Worm (Caenorhabditis elegans) whole organism, L3 larva: ENCODE data around the gene gcn-1.

ENCODE experiments used
- R02D3.7 ChIP-seq: fragments of 150-350 bp; optimal IDR thresholded peaks from 2 replicates; lab custom pipeline; 2014; ENCODE audit warnings: missing biosample characterization, missing genetic modification characterization
- ZK546.5 ChIP-seq: sonication (generic microtip); optimal IDR thresholded peaks from 2 replicates; lab custom pipeline; 2017; ENCODE audit warnings: missing biosample characterization, missing genetic modification characterization
- aly-2 ChIP-seq: fragments of 150-350 bp; optimal IDR thresholded peaks from 2 replicates; lab custom pipeline; 2014; ENCODE audit warnings: missing biosample characterization, missing genetic modification characterization
- ama-1 ChIP-seq: fragments of 150-350 bp; optimal IDR thresholded peaks from 2 replicates; lab custom pipeline; 2018
- ceh-16 ChIP-seq: sonication (generic microtip); optimal IDR thresholded peaks from 2 replicates; lab custom pipeline; 2017; ENCODE audit warnings: missing biosample characterization, missing genetic modification characterization
- ceh-28 ChIP-seq: fragments of 150-350 bp; optimal IDR thresholded peaks from 2 replicates; lab custom pipeline; 2014; ENCODE audit warnings: missing biosample characterization, missing genetic modification reagents, missing genetic modification characterization
- ceh-9 ChIP-seq: sonication (generic microtip); optimal IDR thresholded peaks from 2 replicates; lab custom pipeline; 2018; ENCODE audit warnings: missing biosample characterization, missing genetic modification characterization
- egl-27 ChIP-seq: sonication (generic microtip); optimal IDR thresholded peaks from 4 replicates; lab custom pipeline; 2017; ENCODE audit warnings: missing biosample characterization, missing genetic modification reagents, missing genetic modification characterization
- egl-5 ChIP-seq: fragments of 150-350 bp; optimal IDR thresholded peaks from 2 replicates; lab custom pipeline; 2017; ENCODE audit warnings: missing biosample characterization, missing genetic modification reagents, missing genetic modification characterization, inconsistent platforms
- elt-2 ChIP-seq: sonication (generic microtip); optimal IDR thresholded peaks from 2 replicates; lab custom pipeline; 2016; ENCODE audit warnings: missing genetic modification reagents, mild to moderate bottlenecking, missing genetic modification characterization, missing compliant biosample characterization
- elt-3 ChIP-seq, 3 experiments: fragments of 150-350 bp in 1 of 3; sonication (generic microtip) in 2 of 3; optimal IDR thresholded peaks; 2 replicates in 2 of 3; 4 replicates in 1 of 3; lab custom pipeline; 2014 to 2017; ENCODE audit warnings: missing biosample characterization in 3 of 3, missing genetic modification characterization in 3 of 3
- eor-1 ChIP-seq, 2 experiments: fragments of 150-350 bp; optimal IDR thresholded peaks; 2 replicates each; lab custom pipeline; 2014 to 2018; ENCODE audit warnings: missing biosample characterization in 2 of 2, missing genetic modification characterization in 2 of 2
- fkh-10 ChIP-seq: sonication (generic microtip); optimal IDR thresholded peaks from 2 replicates; lab custom pipeline; 2017; ENCODE audit warnings: missing biosample characterization, missing genetic modification reagents, missing genetic modification characterization
- fkh-2 ChIP-seq: fragments of 150-350 bp; optimal IDR thresholded peaks from 2 replicates; lab custom pipeline; 2014; ENCODE audit warnings: missing biosample characterization, missing genetic modification reagents, missing genetic modification characterization
- hmg-11 ChIP-seq: sonication (generic microtip); optimal IDR thresholded peaks from 2 replicates; lab custom pipeline; 2016; ENCODE audit warnings: missing genetic modification characterization, missing compliant biosample characterization
- jun-1 ChIP-seq: fragments of 150-350 bp; optimal IDR thresholded peaks from 2 replicates; lab custom pipeline; 2014; ENCODE audit warnings: missing biosample characterization, missing genetic modification reagents, missing genetic modification characterization
- lin-15B ChIP-seq: fragments of 150-350 bp; optimal IDR thresholded peaks from 2 replicates; lab custom pipeline; 2014; ENCODE audit warnings: missing biosample characterization, missing genetic modification characterization
- lin-39 ChIP-seq: fragments of 150-350 bp; optimal IDR thresholded peaks from 2 replicates; lab custom pipeline; 2018; ENCODE audit warnings: missing biosample characterization, missing genetic modification reagents, missing genetic modification characterization
- lsy-12 ChIP-seq: sonication (generic microtip); optimal IDR thresholded peaks from 2 replicates; lab custom pipeline; 2016; ENCODE audit warnings: mild to moderate bottlenecking, missing genetic modification characterization, missing compliant biosample characterization
- mml-1 ChIP-seq: fragments of 150-350 bp; sonication (generic microtip); optimal IDR thresholded peaks from 3 replicates; lab custom pipeline; 2014; ENCODE audit warnings: missing biosample characterization, missing genetic modification characterization
- nfya-1 ChIP-seq: sonication (generic microtip); optimal IDR thresholded peaks from 2 replicates; lab custom pipeline; 2017; ENCODE audit warnings: missing genetic modification characterization, mild to moderate bottlenecking, missing compliant biosample characterization, antibody characterized with exemption, moderate library complexity; ENCODE audit not compliant: insufficient read depth
- nhr-11 ChIP-seq: fragments of 150-350 bp; optimal IDR thresholded peaks from 2 replicates; lab custom pipeline; 2014; ENCODE audit warnings: missing biosample characterization, missing genetic modification characterization
- nhr-23 ChIP-seq: fragments of 150-350 bp; optimal IDR thresholded peaks from 2 replicates; lab custom pipeline; 2014; ENCODE audit warnings: missing biosample characterization, missing genetic modification reagents, missing genetic modification characterization
- nhr-25 ChIP-seq: sonication (generic microtip); optimal IDR thresholded peaks from 2 replicates; lab custom pipeline; 2017; ENCODE audit warnings: missing biosample characterization, missing genetic modification characterization
- nhr-28 ChIP-seq: fragments of 150-350 bp; optimal IDR thresholded peaks from 2 replicates; lab custom pipeline; 2014; ENCODE audit warnings: missing biosample characterization, missing genetic modification characterization
- nhr-43 ChIP-seq: sonication (generic microtip); optimal IDR thresholded peaks from 2 replicates; lab custom pipeline; 2016; ENCODE audit warnings: mild to moderate bottlenecking, missing genetic modification characterization, missing compliant biosample characterization; ENCODE audit not compliant: poor library complexity, severe bottlenecking
- nhr-67 ChIP-seq: fragments of 150-350 bp; optimal IDR thresholded peaks from 2 replicates; lab custom pipeline; 2014; ENCODE audit warnings: missing biosample characterization, missing genetic modification characterization
- nhr-76 ChIP-seq: fragments of 150-350 bp; sonication (generic microtip); optimal IDR thresholded peaks from 5 replicates; lab custom pipeline; 2014; ENCODE audit warnings: missing biosample characterization, missing genetic modification characterization
- nhr-77 ChIP-seq: fragments of 150-350 bp; optimal IDR thresholded peaks from 2 replicates; lab custom pipeline; 2014; ENCODE audit warnings: missing biosample characterization, missing genetic modification characterization
- pha-4 ChIP-seq: fragments of 150-350 bp; optimal IDR thresholded peaks from 2 replicates; lab custom pipeline; 2014; ENCODE audit warnings: missing biosample characterization, missing genetic modification reagents, missing genetic modification characterization
- pqm-1 ChIP-seq: fragments of 150-350 bp; optimal IDR thresholded peaks from 2 replicates; lab custom pipeline; 2017; ENCODE audit warnings: missing biosample characterization, missing genetic modification characterization, inconsistent platforms
- sea-2 ChIP-seq: fragments of 150-350 bp; sonication (generic microtip); optimal IDR thresholded peaks from 4 replicates; lab custom pipeline; 2014; ENCODE audit warnings: missing biosample characterization, missing genetic modification reagents, missing genetic modification characterization
- skn-1 ChIP-seq: fragments of 150-350 bp; optimal IDR thresholded peaks from 2 replicates; lab custom pipeline; 2014; ENCODE audit warnings: missing biosample characterization, missing genetic modification characterization
- snpc-4 ChIP-seq: fragments of 150-350 bp; optimal IDR thresholded peaks from 2 replicates; lab custom pipeline; 2014; ENCODE audit warnings: missing biosample characterization, missing genetic modification characterization
- unc-62 ChIP-seq: fragments of 150-350 bp; sonication (generic microtip); optimal IDR thresholded peaks from 4 replicates; lab custom pipeline; 2014; ENCODE audit warnings: missing biosample characterization, missing genetic modification reagents, missing genetic modification characterization
- zag-1 ChIP-seq: fragments of 150-350 bp; optimal IDR thresholded peaks from 2 replicates; lab custom pipeline; 2014; ENCODE audit warnings: missing biosample characterization, missing genetic modification characterization
- ztf-11 ChIP-seq: fragments of 150-350 bp; optimal IDR thresholded peaks from 2 replicates; lab custom pipeline; 2014; ENCODE audit warnings: missing biosample characterization, missing genetic modification characterization
- ztf-4 ChIP-seq: fragments of 150-350 bp; optimal IDR thresholded peaks from 2 replicates; lab custom pipeline; 2014; ENCODE audit warnings: missing biosample characterization, missing genetic modification characterization

gcn-1 gene

DNA sequence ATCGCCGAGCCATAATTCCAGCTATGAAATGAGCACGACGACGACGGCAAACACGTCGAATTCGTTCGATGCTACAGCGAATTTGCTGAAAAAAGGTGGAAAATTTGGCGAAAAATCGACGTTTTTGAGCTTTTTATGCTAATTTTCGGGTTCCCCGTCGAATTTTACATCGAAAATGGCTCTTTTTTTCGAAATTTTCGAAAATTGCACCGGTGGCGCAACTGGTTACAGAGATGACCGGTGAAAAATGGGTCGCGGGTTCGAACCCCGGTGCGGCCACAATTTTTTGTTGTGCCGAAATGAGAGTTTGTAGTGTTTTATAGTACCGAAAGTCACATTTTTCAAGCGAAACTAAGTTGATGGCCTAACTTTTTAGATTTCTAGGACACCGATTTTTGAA, 14.3 kb upstream of the gcn-1 start:
- TF ChIP-seq aly-2: no peak

DNA sequence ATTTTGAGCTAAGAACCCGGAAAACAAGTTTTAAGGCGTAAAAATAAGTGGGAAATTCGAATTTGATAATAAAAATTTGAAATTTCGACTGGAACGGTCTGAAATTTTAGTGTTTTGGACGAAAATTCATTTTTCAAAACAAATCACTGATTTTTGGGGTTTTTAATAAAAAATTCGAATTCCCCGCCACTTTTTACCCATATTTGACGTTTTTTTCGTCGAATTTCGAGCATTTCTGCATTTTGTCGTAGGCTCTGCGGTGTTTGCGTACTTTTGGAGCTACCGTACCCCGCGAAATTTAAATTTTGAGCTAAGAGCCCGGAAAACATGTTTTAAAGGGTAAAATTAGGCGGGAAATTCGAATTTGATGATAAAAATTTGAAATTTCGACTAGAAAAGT, 1.2 kb upstream of the gcn-1 start:
- TF ChIP-seq aly-2 (no peak), hmg-11 (tag; lab: Kevin White, UChicago) (no peak), skn-1 (tag; lab: Kevin White, UChicago) (no peak), egl-5 (tag; lab: Kevin White, UChicago) (no peak), jun-1 (tag; lab: Kevin White, UChicago) (no peak), lin-15B (tag; lab: Kevin White, UChicago) (no peak), lsy-12 (tag; lab: Kevin White, UChicago) (no peak), sea-2 (GFP tag; lab: Kevin White, UChicago) (no peak), nhr-28 (no peak), nhr-43 (tag; lab: Kevin White, UChicago) (no peak), mml-1 (tag; lab: Kevin White, UChicago) (no peak), fkh-2 (tag; lab: Kevin White, UChicago) (no peak), ceh-9 (tag; lab: Kevin White, UChicago) (no peak)
- TF ChIP-seq, all 47 proteins: peak for 0

DNA sequence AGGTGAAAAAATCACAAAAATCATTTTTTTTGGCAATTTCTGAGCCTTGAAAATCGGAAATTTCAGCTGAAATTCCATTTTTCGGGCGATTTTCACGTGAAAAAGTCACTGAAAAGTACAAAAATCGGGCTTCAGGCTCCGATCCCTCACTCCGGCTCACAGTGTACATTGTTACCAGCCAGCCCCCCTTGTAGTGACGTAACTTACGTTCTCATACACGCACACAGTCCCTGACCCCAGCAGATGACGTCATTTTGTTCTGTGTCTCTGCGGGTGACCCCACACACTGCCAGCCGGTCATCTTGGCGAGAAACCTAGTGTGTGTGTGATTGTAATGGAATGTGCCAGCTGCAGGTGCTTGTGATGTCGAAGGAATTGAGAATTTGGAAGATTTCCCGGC, 7.4 kb downstream of the gcn-1 start:
- peak; percentile 6 for TF ChIP-seq lin-39 (tag; lab: Kevin White, UChicago)
- TF ChIP-seq nfya-1 (tag; lab: Kevin White, UChicago): no peak
- peak; percentile 41 for TF ChIP-seq pha-4

DNA sequence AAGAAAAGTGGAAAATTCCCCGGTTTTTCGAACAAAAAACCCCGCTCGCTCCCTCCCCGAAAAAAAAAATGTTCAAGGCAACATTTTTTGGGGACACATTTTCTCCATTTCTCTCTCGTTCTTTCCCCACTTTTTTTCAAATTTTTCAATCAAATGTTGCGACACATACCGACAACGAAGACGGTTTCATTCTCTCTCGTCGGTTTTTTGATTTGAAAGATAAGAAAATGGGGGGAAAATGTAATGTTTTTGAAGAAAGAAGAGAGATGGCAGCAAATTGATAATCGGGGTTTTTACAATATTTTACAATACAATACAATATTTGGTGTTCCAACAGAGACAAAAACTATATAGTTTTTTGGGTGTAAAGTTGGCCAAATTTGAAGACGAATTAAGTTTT, 17.7 kb downstream of the gcn-1 start:
- TF ChIP-seq egl-27 (tag; lab: Kevin White, UChicago): no peak
- peak; percentile 13 for TF ChIP-seq pha-4
- no peak for TF ChIP-seq fkh-10 (GFP tag; lab: Kevin White, UChicago)
- peak; percentile 6 for TF ChIP-seq nhr-25 (tag; lab: Kevin White, UChicago)
- no peak for TF ChIP-seq ceh-16 (tag; lab: Kevin White, UChicago)
- TF ChIP-seq snpc-4 (tag; lab: Kevin White, UChicago): peak; percentile 44
- TF ChIP-seq sea-2 (GFP tag; lab: Kevin White, UChicago): no peak
- TF ChIP-seq nhr-28: no peak
- no peak for TF ChIP-seq ZK546.5 (tag; lab: Kevin White, UChicago)
- TF ChIP-seq mml-1 (tag; lab: Kevin White, UChicago): no peak
- no peak for TF ChIP-seq ztf-11 (tag; lab: Kevin White, UChicago)
- TF ChIP-seq nhr-76 (tag; lab: Kevin White, UChicago): no peak
- no peak for TF ChIP-seq nhr-23 (tag; lab: Kevin White, UChicago)
- TF ChIP-seq lin-39 (tag; lab: Kevin White, UChicago): no peak
- peak; percentile 60 for TF ChIP-seq elt-2
- no peak for TF ChIP-seq jun-1 (tag; lab: Kevin White, UChicago)
- TF ChIP-seq lin-15B (tag; lab: Kevin White, UChicago): no peak
- TF ChIP-seq fkh-2 (tag; lab: Kevin White, UChicago): no peak
- TF ChIP-seq ztf-4 (tag; lab: Kevin White, UChicago): no peak
- TF ChIP-seq ceh-28: no peak
- no peak for TF ChIP-seq nhr-67 (tag; lab: Kevin White, UChicago)
- no peak for TF ChIP-seq lsy-12 (tag; lab: Kevin White, UChicago)
- no peak for TF ChIP-seq hmg-11 (tag; lab: Kevin White, UChicago)
- no peak for TF ChIP-seq eor-1 (tag; optimal IDR thresholded peaks at IDR 0.05; lab: Kevin White, UChicago)
- TF ChIP-seq nhr-11 (tag; lab: Kevin White, UChicago): no peak
- TF ChIP-seq pqm-1: peak; percentile 33
- TF ChIP-seq zag-1 (tag; lab: Kevin White, UChicago): no peak
- no peak for TF ChIP-seq ama-1
- TF ChIP-seq unc-62 (GFP tag; lab: Kevin White, UChicago): no peak
- no peak for TF ChIP-seq aly-2
- peak; percentile 37 for TF ChIP-seq nfya-1 (tag; lab: Kevin White, UChicago)
- no peak for TF ChIP-seq nhr-77 (tag; lab: Kevin White, UChicago)
- no peak for TF ChIP-seq nhr-43 (tag; lab: Kevin White, UChicago)
- TF ChIP-seq elt-3 (tag; optimal IDR thresholded peaks at IDR 0.05; lab: Kevin White, UChicago): peak in 1 of 3 experiments; percentile 11
- TF ChIP-seq R02D3.7: no peak
